Fruit fly (Drosophila melanogaster): ENCODE measurements around the gene Or33a.

Or33a gene

DNA sequence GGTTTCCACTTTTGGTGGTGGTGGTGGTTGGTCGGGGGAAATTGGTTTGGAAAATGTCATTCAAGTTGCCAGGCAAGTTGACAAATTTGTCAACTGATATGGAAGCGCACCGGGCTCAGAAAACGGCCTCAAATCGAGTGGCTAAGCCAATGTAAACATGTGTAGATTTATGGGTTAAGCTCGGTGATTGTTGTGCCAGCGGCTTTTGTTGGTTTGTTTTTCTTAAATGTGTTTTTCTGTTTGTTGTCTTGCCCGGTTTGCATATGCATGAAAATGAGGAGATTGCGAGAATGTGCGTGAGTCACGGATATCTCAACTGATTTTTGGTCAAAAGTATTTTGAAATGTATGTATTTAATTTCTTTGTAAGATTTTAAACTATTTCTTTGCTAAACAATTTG, 26.6 kb downstream of the Or33a start (continued):
- TF ChIP-seq CG9609 (GFP tag; optimal IDR thresholded peaks at IDR 0.05) (no peak), CG9215 (GFP tag; IDR thresholded peaks at IDR 0.05) (no peak), Spps (tag; optimal IDR thresholded peaks at IDR 0.05) (no peak), CG11695 (GFP tag; IDR thresholded peaks at IDR 0.05) (no peak), hth (optimal IDR thresholded peaks at IDR 0.05) (no peak), tio (GFP tag; optimal IDR thresholded peaks at IDR 0.05) (no peak), NFAT (GFP tag; IDR thresholded peaks at IDR 0.05) (no peak), wdn (GFP tag; IDR thresholded peaks at IDR 0.05) (no peak), YL-1 (GFP tag; optimal IDR thresholded peaks at IDR 0.05) (no peak), abd-A (tag; optimal IDR thresholded peaks at IDR 0.05) (no peak), gce (GFP tag; IDR thresholded peaks at IDR 0.05) (no peak), Ptx1 (GFP tag; IDR thresholded peaks at IDR 0.05) (no peak), bab2 (GFP tag; optimal IDR thresholded peaks at IDR 0.05) (no peak), sim (GFP tag; IDR thresholded peaks at IDR 0.05) (no peak), CG17612 (GFP tag; IDR thresholded peaks at IDR 0.05) (no peak), onecut (GFP tag; IDR thresholded peaks at IDR 0.05) (no peak), BEAF-32 (GFP tag; optimal IDR thresholded peaks at IDR 0.05) (no peak), her (GFP tag; optimal IDR thresholded peaks at IDR 0.05) (no peak), Lim3 (GFP tag; IDR thresholded peaks at IDR 0.05) (no peak), gro (GFP tag; optimal IDR thresholded peaks at IDR 0.05) (no peak), Hr78 (GFP tag; optimal IDR thresholded peaks at IDR 0.05) (no peak), nau (GFP tag; optimal IDR thresholded peaks at IDR 0.05) (peak; percentile 16), E2f1 (GFP tag; IDR thresholded peaks at IDR 0.05) (no peak), CG11085 (GFP tag; IDR thresholded peaks at IDR 0.05) (no peak), CG3726 (GFP tag; IDR thresholded peaks at IDR 0.05) (no peak), CG9727 (GFP tag; optimal IDR thresholded peaks at IDR 0.05) (no peak), Doc2 (GFP tag; IDR thresholded peaks at IDR 0.05) (no peak), oc (tag; optimal IDR thresholded peaks at IDR 0.05) (peak; percentile 57), NC2β (GFP tag; optimal IDR thresholded peaks at IDR 0.05) (no peak), Side (GFP tag; optimal IDR thresholded peaks at IDR 0.05) (no peak), corto (GFP tag; optimal IDR thresholded peaks at IDR 0.05) (no peak), CG14965 (GFP tag; optimal IDR thresholded peaks at IDR 0.05; ENCODE audit: borderline replicate concordance) (no peak), CG2116 (GFP tag; optimal IDR thresholded peaks at IDR 0.05) (no peak), dpn (GFP tag; optimal IDR thresholded peaks at IDR 0.05) (no peak), CG7745 (tag; optimal IDR thresholded peaks at IDR 0.05) (no peak), kni (GFP tag; optimal IDR thresholded peaks at IDR 0.05) (peak; percentile 29), CG31441 (GFP tag; IDR thresholded peaks at IDR 0.05) (0 out of 2 replicates have a peak, but pooled peaks have one; percentile 16), Sox100B (GFP tag; optimal IDR thresholded peaks at IDR 0.05) (no peak), NfI (GFP tag; optimal IDR thresholded peaks at IDR 0.05) (no peak), CG6813 (GFP tag; optimal IDR thresholded peaks at IDR 0.05) (peak; percentile 50), CG10654 (GFP tag; optimal IDR thresholded peaks at IDR 0.05) (no peak), vnd (GFP tag; IDR thresholded peaks at IDR 0.05; ENCODE audit: partially characterized antibody) (no peak), Dfd (GFP tag; optimal IDR thresholded peaks at IDR 0.05) (no peak), p53 (GFP tag; optimal IDR thresholded peaks at IDR 0.05) (no peak), CG30020 (tag; optimal IDR thresholded peaks at IDR 0.05) (no peak), en (GFP tag; optimal IDR thresholded peaks at IDR 0.05) (no peak), Nf-YA (GFP tag; IDR thresholded peaks at IDR 0.05) (no peak), CG2199 (GFP tag; IDR thresholded peaks at IDR 0.05) (peak; percentile 51; the same call in 1 of the 3 replicates), CG2678 (tag; optimal IDR thresholded peaks at IDR 0.05) (no peak), sqz (GFP tag; optimal IDR thresholded peaks at IDR 0.05) (peak; percentile 59), Xbp1 (GFP tag; optimal IDR thresholded peaks at IDR 0.05) (no peak), ATbp (GFP tag; optimal IDR thresholded peaks at IDR 0.05) (peak; percentile 4)

All from whole organism, embryonic.